Worm (Caenorhabditis elegans): ENCODE results near the gene ebp-2.

Gene ebp-2

ce11 chrII:11484600-11484999 lies 42.1 kb downstream of the ebp-2 start:
- TF ChIP-seq ets-7 (tag; optimal IDR thresholded peaks at IDR 0.05) (peak; percentile 89), B0310.2 (tag; optimal IDR thresholded peaks at IDR 0.05) (peak; percentile 97), hmg-4 (GFP tag; optimal IDR thresholded peaks at IDR 0.05) (peak; percentile 98), ceh-13 (GFP tag; optimal IDR thresholded peaks at IDR 0.05) (peak; percentile 93), hmbx-1 (tag; optimal IDR thresholded peaks at IDR 0.05) (peak; percentile 89), F13C5.2 (tag; optimal IDR thresholded peaks at IDR 0.05) (peak; percentile 97), tbx-11 (GFP tag; IDR thresholded peaks at IDR 0.05) (peak; percentile 96), ceh-36 (tag; optimal IDR thresholded peaks at IDR 0.05) (peak; percentile 97), scrt-1 (GFP tag; IDR thresholded peaks at IDR 0.05) (peak; percentile 95), pes-1 (GFP tag; IDR thresholded peaks at IDR 0.05) (peak; percentile 97), sea-1 (GFP tag; conservative IDR thresholded peaks at IDR 0.05) (peak; percentile 97), ama-1 (optimal IDR thresholded peaks at IDR 0.05) (no peak), flt-1 (GFP tag; IDR thresholded peaks at IDR 0.05) (peak; percentile 97), tbx-37 (GFP tag; conservative IDR thresholded peaks at IDR 0.05) (peak; percentile 98), aly-1 (tag; optimal IDR thresholded peaks at IDR 0.05) (peak; percentile 97), tra-4 (tag; optimal IDR thresholded peaks at IDR 0.05) (peak; percentile 93), hnd-1 (tag; optimal IDR thresholded peaks at IDR 0.05) (peak; percentile 94)

DNA sequence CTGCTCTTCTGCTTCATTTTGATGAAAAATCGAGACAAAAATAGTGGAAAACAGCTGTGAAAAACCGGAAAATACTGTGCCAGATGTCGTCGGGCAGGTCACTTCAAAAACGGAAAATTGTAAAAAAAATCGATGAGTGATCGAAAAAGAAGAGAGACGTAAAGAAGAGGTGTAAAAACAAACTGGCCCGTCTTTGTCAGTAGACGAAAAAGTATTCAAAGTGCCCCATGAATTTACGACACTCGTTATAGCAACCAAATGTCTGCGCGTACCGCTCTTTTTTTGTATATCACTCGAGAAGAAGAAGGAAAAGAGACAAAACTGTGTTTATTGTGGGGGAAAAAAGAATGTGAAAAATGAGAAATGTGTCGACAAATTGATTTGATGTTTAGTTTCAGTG lies 42.7 kb downstream of the ebp-2 start, which contains the start of gene twk-5:
Gene twk-5, minus strand, starts transcription at position 101 of the 400 bp plus-strand sequence.
- TF ChIP-seq flt-1 (GFP tag; IDR thresholded peaks at IDR 0.05) = no peak

DNA sequence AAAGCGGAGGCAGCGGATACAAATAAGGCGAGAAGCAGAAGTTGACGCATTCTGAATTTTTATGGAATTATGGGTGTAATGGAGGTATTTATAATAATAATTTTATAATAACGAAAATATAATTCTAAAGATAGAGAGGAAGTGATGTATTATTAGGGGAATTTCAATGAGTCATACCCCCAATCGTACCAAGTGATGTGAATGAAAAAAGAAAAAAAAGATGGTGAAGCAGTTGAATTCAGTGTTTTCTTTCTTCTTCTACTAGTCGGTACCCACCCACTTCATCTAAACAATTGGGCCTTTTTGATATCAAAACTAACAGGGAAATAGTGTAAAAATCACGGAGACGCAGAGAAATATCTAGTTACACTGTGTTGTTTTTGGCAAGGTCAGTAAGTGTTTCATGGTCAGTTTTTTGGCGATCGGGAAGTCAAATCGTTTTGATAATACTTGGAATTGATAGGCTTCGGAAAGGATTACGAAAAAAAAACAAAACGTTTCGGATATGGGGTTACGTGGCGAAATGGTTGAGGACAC lies 44.2 kb downstream of the ebp-2 start, which contains the start of gene ttr-18:
Gene ttr-18, minus strand, starts transcription at position 51 of the 537 bp plus-strand sequence.
- no peak for TF ChIP-seq sea-1 (GFP tag; conservative IDR thresholded peaks at IDR 0.05)
- TF ChIP-seq tbx-11 (GFP tag; IDR thresholded peaks at IDR 0.05) = no peak
- TF ChIP-seq tra-4 (tag; optimal IDR thresholded peaks at IDR 0.05) = no peak
- TF ChIP-seq ets-7 (tag; optimal IDR thresholded peaks at IDR 0.05) = no peak
- TF ChIP-seq hnd-1 (tag; optimal IDR thresholded peaks at IDR 0.05) = no peak
- TF ChIP-seq F13C5.2 (tag; optimal IDR thresholded peaks at IDR 0.05) = no peak
- TF ChIP-seq tbx-37 (GFP tag; conservative IDR thresholded peaks at IDR 0.05) = no peak
- no peak for TF ChIP-seq ceh-36 (tag; optimal IDR thresholded peaks at IDR 0.05)
- TF ChIP-seq flt-1 (GFP tag; IDR thresholded peaks at IDR 0.05) = no peak
- TF ChIP-seq B0310.2 (tag; optimal IDR thresholded peaks at IDR 0.05) = no peak
- TF ChIP-seq ceh-13 (GFP tag; optimal IDR thresholded peaks at IDR 0.05) = no peak
- no peak for TF ChIP-seq aly-1 (tag; optimal IDR thresholded peaks at IDR 0.05)
- no peak for TF ChIP-seq hmg-4 (GFP tag; optimal IDR thresholded peaks at IDR 0.05)
- no peak for TF ChIP-seq pes-1 (GFP tag; IDR thresholded peaks at IDR 0.05)
- no peak for TF ChIP-seq ama-1 (optimal IDR thresholded peaks at IDR 0.05)
- TF ChIP-seq scrt-1 (GFP tag; IDR thresholded peaks at IDR 0.05) = no peak
- TF ChIP-seq hmbx-1 (tag; optimal IDR thresholded peaks at IDR 0.05) = no peak

DNA sequence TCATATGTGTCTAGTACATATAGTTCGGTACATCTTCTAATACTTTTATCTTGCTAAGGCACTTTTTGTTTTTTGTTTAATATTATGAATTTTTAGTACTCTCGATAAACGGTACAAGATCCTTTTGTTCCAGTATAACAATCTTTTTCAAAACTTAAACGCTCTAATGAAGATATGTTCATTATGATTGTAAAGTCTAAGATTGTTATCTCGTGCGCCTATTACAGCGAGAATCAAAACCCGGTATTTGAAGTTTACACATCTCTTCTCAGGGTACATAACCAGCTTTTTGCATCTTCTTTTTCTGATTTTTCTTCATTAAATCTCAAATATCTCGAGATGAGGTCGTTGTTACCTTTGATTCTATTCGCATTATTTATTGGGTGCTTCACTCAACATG lies 45.5 kb downstream of the ebp-2 start, which contains the start of gene B0334.13:
Gene B0334.13, plus strand, starts transcription at position 301 of the 400 bp plus-strand sequence.
- no peak for TF ChIP-seq hmbx-1 (tag; optimal IDR thresholded peaks at IDR 0.05)
- TF ChIP-seq flt-1 (GFP tag; IDR thresholded peaks at IDR 0.05) = no peak
- TF ChIP-seq hmg-4 (GFP tag; optimal IDR thresholded peaks at IDR 0.05) = no peak
- TF ChIP-seq B0310.2 (tag; optimal IDR thresholded peaks at IDR 0.05) = no peak
- TF ChIP-seq F13C5.2 (tag; optimal IDR thresholded peaks at IDR 0.05) = no peak
- no peak for TF ChIP-seq aly-1 (tag; optimal IDR thresholded peaks at IDR 0.05)
- TF ChIP-seq ama-1 (optimal IDR thresholded peaks at IDR 0.05) = no peak
- no peak for TF ChIP-seq tra-4 (tag; optimal IDR thresholded peaks at IDR 0.05)
- no peak for TF ChIP-seq sea-1 (GFP tag; conservative IDR thresholded peaks at IDR 0.05)
- no peak for TF ChIP-seq scrt-1 (GFP tag; IDR thresholded peaks at IDR 0.05)
- TF ChIP-seq pes-1 (GFP tag; IDR thresholded peaks at IDR 0.05) = no peak
- TF ChIP-seq tbx-37 (GFP tag; conservative IDR thresholded peaks at IDR 0.05) = no peak
- TF ChIP-seq tbx-11 (GFP tag; IDR thresholded peaks at IDR 0.05) = no peak

DNA sequence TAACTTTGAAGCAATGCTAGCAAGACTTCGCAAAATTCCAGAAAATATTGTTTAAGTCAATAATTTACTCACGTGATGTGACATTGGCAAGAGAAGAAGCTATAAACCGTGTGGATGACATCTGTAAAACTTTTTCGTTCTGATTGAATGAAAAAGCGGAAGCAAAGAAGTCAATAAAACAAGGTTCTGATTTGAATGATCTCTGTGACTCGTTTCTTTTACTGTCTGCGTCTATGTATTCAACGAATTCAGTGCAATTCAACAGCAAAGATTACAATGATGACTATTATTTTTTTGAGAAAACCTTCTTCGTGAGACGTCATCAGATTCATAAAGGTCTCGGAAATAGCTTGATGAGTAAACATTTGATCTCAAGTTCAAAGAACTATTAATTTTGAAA lies 50.3 kb downstream of the ebp-2 start, which contains the start of gene hacl-1:
Gene hacl-1, minus strand, starts transcription at position 121 of the 400 bp plus-strand sequence.
- no peak for TF ChIP-seq tra-4 (tag; optimal IDR thresholded peaks at IDR 0.05)
- no peak for TF ChIP-seq tbx-11 (GFP tag; IDR thresholded peaks at IDR 0.05)
- no peak for TF ChIP-seq hmg-4 (GFP tag; optimal IDR thresholded peaks at IDR 0.05)
- TF ChIP-seq sea-1 (GFP tag; conservative IDR thresholded peaks at IDR 0.05) = no peak
- TF ChIP-seq hnd-1 (tag; optimal IDR thresholded peaks at IDR 0.05) = no peak

Measured in whole organism, early embryonic.